Fruit fly (Drosophila melanogaster): ENCODE measurements around the gene CG5946.

The CG5946 gene

DNA sequence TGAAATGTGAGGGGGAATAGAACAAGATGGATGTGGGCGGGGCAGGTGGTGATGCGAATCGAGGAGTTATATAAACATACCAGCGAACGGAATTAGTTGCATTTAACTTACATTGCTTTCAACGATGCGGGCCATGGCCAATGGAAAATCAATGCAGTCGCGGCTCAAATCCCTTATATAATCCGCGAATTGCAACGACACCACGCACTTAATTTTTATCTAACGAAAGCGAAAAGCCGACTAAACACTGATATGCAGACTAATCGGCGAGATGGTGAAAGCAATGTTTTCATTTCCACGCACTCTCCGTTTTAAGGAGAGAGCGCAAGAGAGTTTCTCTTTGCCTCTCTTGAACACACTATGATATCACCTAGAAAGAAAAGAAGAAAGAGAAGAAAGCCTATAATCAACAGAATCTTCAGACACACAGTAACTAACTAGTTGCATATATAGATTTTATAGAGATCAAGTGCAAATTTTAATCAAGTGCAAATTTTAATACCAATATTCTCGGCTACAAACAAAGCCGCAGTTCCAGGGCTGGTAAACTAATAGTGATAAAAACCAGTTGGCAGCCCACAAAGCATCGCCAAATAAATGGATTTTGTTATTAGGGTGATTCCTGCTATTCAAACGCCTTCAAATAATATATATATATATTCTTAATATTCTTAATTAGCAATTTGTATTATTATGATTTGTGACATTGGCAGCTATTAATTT lies at the start of gene CG5946, which contains the start of gene CG11597:
CG5946 (minus strand) TSS at position 553 of the 723 bp plus-strand sequence.
CG11597 (minus strand) TSS at position 553 of the 723 bp plus-strand sequence.
- TF ChIP-seq slbo (GFP tag; IDR thresholded peaks at IDR 0.05) (peak; percentile 60), chm (GFP tag; IDR thresholded peaks at IDR 0.05) (0 out of 2 replicates have a peak, but pooled peaks have one; percentile 38), MESR4 (GFP tag; optimal IDR thresholded peaks at IDR 0.05) (peak; percentile 10), CG10959 (GFP tag; IDR thresholded peaks at IDR 0.05) (no peak), bbx (GFP tag; IDR thresholded peaks at IDR 0.05; ENCODE audit: partially characterized antibody) (peak; percentile 50), Blimp-1 (GFP tag; optimal IDR thresholded peaks at IDR 0.05) (peak; percentile 76), CG9932 (GFP tag; IDR thresholded peaks at IDR 0.05) (peak; percentile 63), Awh (GFP tag; IDR thresholded peaks at IDR 0.05) (0 out of 2 replicates have a peak, but pooled peaks have one; percentile 6), CG34376 (GFP tag; optimal IDR thresholded peaks at IDR 0.05) (peak; percentile 6), CG16813 (GFP tag; IDR thresholded peaks at IDR 0.05; ENCODE audit: partially characterized antibody) (peak; percentile 19; the same call in 1 of the 3 replicates), Gug (GFP tag; IDR thresholded peaks at IDR 0.05) (peak; percentile 22; the same call in 1 of the 4 replicates), CG3847 (GFP tag; IDR thresholded peaks at IDR 0.05) (peak; percentile 49), CG13287 (GFP tag; IDR thresholded peaks at IDR 0.05; ENCODE audit: partially characterized antibody) (peak; percentile 32), CG9727 (GFP tag; optimal IDR thresholded peaks at IDR 0.05) (no peak), Opbp (GFP tag; IDR thresholded peaks at IDR 0.05; ENCODE audit: partially characterized antibody) (peak; percentile 21; the same call in 1 of the 3 replicates), Sin3A (optimal IDR thresholded peaks at IDR 0.05) (peak; percentile 3), Ets97D (GFP tag; optimal IDR thresholded peaks at IDR 0.05) (peak; percentile 30), Bgb (GFP tag; IDR thresholded peaks at IDR 0.05; ENCODE audit: partially characterized antibody) (peak; percentile 20; the same call in 1 of the 2 replicates), Doc3 (GFP tag; IDR thresholded peaks at IDR 0.05; ENCODE audit: partially characterized antibody) (peak; percentile 30; the same call in 1 of the 3 replicates), phol (tag; optimal IDR thresholded peaks at IDR 0.05) (peak; percentile 27), eyg (GFP tag; optimal IDR thresholded peaks at IDR 0.05) (no peak), CG9797 (GFP tag; optimal IDR thresholded peaks at IDR 0.05) (no peak), CG18011 (GFP tag; optimal IDR thresholded peaks at IDR 0.05) (no peak), Rfx (GFP tag; IDR thresholded peaks at IDR 0.05) (0 out of 2 replicates have a peak, but pooled peaks have one; percentile 6), HLH54F (GFP tag; optimal IDR thresholded peaks at IDR 0.05) (no peak), mam (GFP tag; optimal IDR thresholded peaks at IDR 0.05) (peak; percentile 27), CG1792 (GFP tag; optimal IDR thresholded peaks at IDR 0.05) (no peak), Pdp1 (GFP tag; optimal IDR thresholded peaks at IDR 0.05) (peak in 1 of 2 experiments; percentile 97), CG7928 (GFP tag; optimal IDR thresholded peaks at IDR 0.05) (peak; percentile 87), CG2889 (GFP tag; IDR thresholded peaks at IDR 0.05) (0 out of 3 replicates have a peak, but pooled peaks have one; percentile 25), CG7556 (GFP tag; optimal IDR thresholded peaks at IDR 0.05) (no peak), ci (GFP tag; IDR thresholded peaks at IDR 0.05) (peak; percentile 6; the same call in 1 of the 3 replicates), usp (GFP tag; optimal IDR thresholded peaks at IDR 0.05) (no peak), Med (GFP tag) (peak; percentile 73), wek (GFP tag; optimal IDR thresholded peaks at IDR 0.05) (peak; percentile 27), pros (GFP tag; optimal IDR thresholded peaks at IDR 0.05) (peak; percentile 2), amos (GFP tag; IDR thresholded peaks at IDR 0.05; ENCODE audit: partially characterized antibody) (peak; percentile 61), Dek (tag; optimal IDR thresholded peaks at IDR 0.05) (no peak), CG3163 (GFP tag; optimal IDR thresholded peaks at IDR 0.05) (peak; percentile 68), seq (GFP tag; IDR thresholded peaks at IDR 0.05) (no peak), dmrt99B (tag; optimal IDR thresholded peaks at IDR 0.05) (no peak), CG6791 (GFP tag; IDR thresholded peaks at IDR 0.05; ENCODE audit: partially characterized antibody) (peak; percentile 50; the same call in 1 of the 3 replicates), Fer1 (GFP tag; optimal IDR thresholded peaks at IDR 0.05) (no peak), CG2116 (GFP tag; optimal IDR thresholded peaks at IDR 0.05) (peak; percentile 13), Fer2 (tag; optimal IDR thresholded peaks at IDR 0.05) (no peak), gcm (GFP tag; optimal IDR thresholded peaks at IDR 0.05) (peak; percentile 1), CG4617 (GFP tag; optimal IDR thresholded peaks at IDR 0.05; ENCODE audit: borderline replicate concordance) (peak; percentile 11), lbe (GFP tag; optimal IDR thresholded peaks at IDR 0.05) (peak; percentile 7)

Data from whole organism, embryonic.